Fruit fly (Drosophila melanogaster) Kc167 (cell line): ENCODE data around the gene CG13051.

ENCODE experiments used
- Myc ChIP-seq: fragments of >200 bp; optimal IDR thresholded peaks from 2 replicates; lab custom pipeline; 2017; ENCODE audit warnings: missing external identifiers
- Sin3A ChIP-seq: fragments of >200 bp; optimal IDR thresholded peaks from 2 replicates; lab custom pipeline; 2018; ENCODE audit warnings: missing external identifiers
- h ChIP-seq: fragments of >200 bp; optimal IDR thresholded peaks from 3 replicates; lab custom pipeline; 2018; ENCODE audit warnings: missing external identifiers
- insv ChIP-seq: fragments of >200 bp; optimal IDR thresholded peaks from 3 replicates; lab custom pipeline; 2018; ENCODE audit warnings: missing external identifiers
- psq ChIP-seq: fragments of >200 bp; optimal IDR thresholded peaks from 2 replicates; lab custom pipeline; 2017; ENCODE audit warnings: missing external identifiers
- ttk ChIP-seq: sonication (Bioruptor generic); optimal IDR thresholded peaks from 2 replicates; lab custom pipeline; 2017; ENCODE audit warnings: missing external identifiers

The CG13051 gene

dm6 chr3L:16265000-16265399 lies at the start of gene CG13051, which contains the start of gene CG13069:
CG13051 (minus strand) TSS chr3L:16265100.
CG13069 (plus strand) TSS chr3L:16265385.
- TF ChIP-seq psq (lab: Kevin White, UChicago) = no peak
- TF ChIP-seq Myc (lab: Kevin White, UChicago) = no peak
- TF ChIP-seq h (lab: Kevin White, UChicago) = no peak

- no peak for TF ChIP-seq psq (lab: Kevin White, UChicago)
- no peak for TF ChIP-seq h (lab: Kevin White, UChicago)
- no peak for TF ChIP-seq Sin3A
- no peak for TF ChIP-seq insv (lab: Kevin White, UChicago)
- no peak for TF ChIP-seq ttk
- no peak for TF ChIP-seq Myc (lab: Kevin White, UChicago)
Observed at dm6 chr3L:16313985-16314384, 49.1 kb upstream of the CG13051 start, which contains the start of gene CG13062. CG13062 (plus strand) TSS chr3L:16314285.

dm6 chr3L:16309972-16310371 lies 45.1 kb upstream of the CG13051 start:
- TF ChIP-seq psq (lab: Kevin White, UChicago) = no peak
- TF ChIP-seq Myc (lab: Kevin White, UChicago) = no peak
- TF ChIP-seq Sin3A = no peak
- no peak for TF ChIP-seq insv (lab: Kevin White, UChicago)
- TF ChIP-seq h (lab: Kevin White, UChicago) = no peak
- no peak for TF ChIP-seq ttk

dm6 chr3L:16308380-16308779 lies 43.5 kb upstream of the CG13051 start, which contains the start of gene CG13042:
CG13042 (minus strand) TSS chr3L:16308480.
- TF ChIP-seq Myc (lab: Kevin White, UChicago) (no peak), ttk (no peak), Sin3A (no peak), insv (lab: Kevin White, UChicago) (no peak), psq (lab: Kevin White, UChicago) (no peak), h (lab: Kevin White, UChicago) (no peak)

- TF ChIP-seq h (lab: Kevin White, UChicago) = no peak
- TF ChIP-seq ttk = no peak
- TF ChIP-seq Myc (lab: Kevin White, UChicago) = no peak
- TF ChIP-seq Sin3A = no peak
- no peak for TF ChIP-seq insv (lab: Kevin White, UChicago)
- TF ChIP-seq psq (lab: Kevin White, UChicago) = no peak
Observed at dm6 chr3L:16305820-16306650, 41.1 kb upstream of the CG13051 start, which contains the start of the genes CG13043 and CG13063. CG13043 (minus strand) TSS chr3L:16305870. CG13063 (plus strand) TSS chr3L:16306600.

- TF ChIP-seq Myc (lab: Kevin White, UChicago) (no peak), insv (lab: Kevin White, UChicago) (no peak), psq (lab: Kevin White, UChicago) (no peak), ttk (no peak), Sin3A (no peak), h (lab: Kevin White, UChicago) (no peak)
Observed at dm6 chr3L:16303982-16304381, 39.1 kb upstream of the CG13051 start, which contains the start of gene CG43249. CG43249 (plus strand) TSS chr3L:16304282.

- TF ChIP-seq h (lab: Kevin White, UChicago) = no peak
- TF ChIP-seq Myc (lab: Kevin White, UChicago) = no peak
- TF ChIP-seq Sin3A = no peak
Observed at dm6 chr3L:16303078-16303477, 38.2 kb upstream of the CG13051 start, which contains the start of gene CG13044. CG13044 (minus strand) TSS chr3L:16303178.

- no peak for TF ChIP-seq ttk
Observed at dm6 chr3L:16301153-16301552, 36.3 kb upstream of the CG13051 start, which contains the start of gene CG4982. CG4982 (plus strand) TSS chr3L:16301453.

dm6 chr3L:16295447-16295846 lies 30.5 kb upstream of the CG13051 start, which contains the start of gene CG4962:
CG4962 (minus strand) TSS chr3L:16295547.
- no peak for TF ChIP-seq insv (lab: Kevin White, UChicago)
- TF ChIP-seq h (lab: Kevin White, UChicago) = no peak
- no peak for TF ChIP-seq ttk
- TF ChIP-seq psq (lab: Kevin White, UChicago) = no peak
- TF ChIP-seq Myc (lab: Kevin White, UChicago) = no peak
- TF ChIP-seq Sin3A = no peak

- TF ChIP-seq ttk (no peak), psq (lab: Kevin White, UChicago) (no peak), Myc (lab: Kevin White, UChicago) (no peak), insv (lab: Kevin White, UChicago) (no peak), Sin3A (no peak), h (lab: Kevin White, UChicago) (no peak)
Observed at dm6 chr3L:16291678-16292077, 26.8 kb upstream of the CG13051 start.

dm6 chr3L:16290850-16291249 lies 25.9 kb upstream of the CG13051 start, which contains the start of gene CG13045:
CG13045 (minus strand) TSS chr3L:16290950.
- no peak for TF ChIP-seq Sin3A
- TF ChIP-seq insv (lab: Kevin White, UChicago) = no peak
- no peak for TF ChIP-seq ttk
- TF ChIP-seq Myc (lab: Kevin White, UChicago) = no peak

- TF ChIP-seq psq (lab: Kevin White, UChicago) (no peak), Sin3A (no peak), h (lab: Kevin White, UChicago) (no peak), insv (lab: Kevin White, UChicago) (no peak), ttk (no peak), Myc (lab: Kevin White, UChicago) (no peak)
Observed at dm6 chr3L:16289067-16289466, 24.2 kb upstream of the CG13051 start.
